Worm (Caenorhabditis elegans) whole organism, mixed stage, embryonic: ENCODE results near the gene ess-2.

Experiments
- bed-3 ChIP-seq: fragments of 200-800 bp; sonication (Bioruptor generic); optimal IDR thresholded peaks from 3 replicates; lab custom pipeline; 2018; ENCODE audit warnings: mild to moderate bottlenecking, missing genetic modification characterization, moderate library complexity, missing compliant biosample characterization
- elt-3 ChIP-seq: fragments of 150-350 bp; optimal IDR thresholded peaks from 2 replicates; lab custom pipeline; 2014; ENCODE audit warnings: missing biosample characterization, missing genetic modification characterization
- lsy-2 ChIP-seq: fragments of 150-350 bp; optimal IDR thresholded peaks from 2 replicates; lab custom pipeline; 2014; ENCODE audit warnings: missing biosample characterization, missing genetic modification characterization
- mab-5 ChIP-seq: fragments of 150-350 bp; optimal IDR thresholded peaks from 2 replicates; lab custom pipeline; 2014; ENCODE audit warnings: missing biosample characterization, missing genetic modification characterization
- mls-2 ChIP-seq: sonication (generic microtip); optimal IDR thresholded peaks from 2 replicates; lab custom pipeline; 2016; ENCODE audit warnings: mild to moderate bottlenecking, missing genetic modification characterization, moderate library complexity, missing compliant biosample characterization
- nhr-2 ChIP-seq: fragments of 150-350 bp; optimal IDR thresholded peaks from 2 replicates; lab custom pipeline; 2014; ENCODE audit warnings: missing biosample characterization, missing genetic modification characterization
- nhr-237 ChIP-seq: fragments of 150-350 bp; optimal IDR thresholded peaks from 2 replicates; lab custom pipeline; 2014; ENCODE audit warnings: missing biosample characterization, missing genetic modification characterization
- nhr-28 ChIP-seq: fragments of 150-350 bp; optimal IDR thresholded peaks from 2 replicates; lab custom pipeline; 2014; ENCODE audit warnings: missing biosample characterization, missing genetic modification characterization
- pha-4 ChIP-seq: fragments of 150-350 bp; optimal IDR thresholded peaks from 2 replicates; lab custom pipeline; 2018; ENCODE audit warnings: missing biosample characterization, missing genetic modification reagents, missing genetic modification characterization
- sem-2 ChIP-seq: fragments of 200-800 bp; sonication (Bioruptor generic); optimal IDR thresholded peaks from 2 replicates; lab custom pipeline; 2018; ENCODE audit warnings: mild to moderate bottlenecking, missing genetic modification characterization, missing compliant biosample characterization
- snpc-4 ChIP-seq: fragments of 150-350 bp; optimal IDR thresholded peaks from 2 replicates; lab custom pipeline; 2014; ENCODE audit warnings: missing biosample characterization, missing genetic modification characterization

DNA sequence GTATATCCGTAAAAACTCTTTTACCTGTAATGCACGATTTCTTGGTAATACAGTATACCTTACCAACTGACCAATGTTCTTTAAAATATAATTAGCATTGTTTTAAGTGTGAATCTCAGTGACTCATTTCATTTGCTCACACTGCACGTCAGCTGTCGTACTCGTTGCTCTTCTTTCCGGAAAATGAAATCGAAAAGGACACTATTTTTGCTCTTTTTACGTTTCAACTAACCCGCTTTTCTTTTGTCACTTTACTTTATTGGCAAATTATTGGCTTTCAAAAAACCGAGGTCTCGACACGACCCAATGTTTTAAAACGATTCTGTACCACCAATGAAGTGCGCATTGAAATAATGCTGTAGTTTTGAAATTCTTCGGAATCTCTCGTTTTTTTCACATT is 9.8 kb downstream of the ess-2 start, which contains the start of gene F42H10.6:
- TF ChIP-seq lsy-2 (tag; lab: Kevin White, UChicago), result no peak
- TF ChIP-seq pha-4 (tag; lab: Kevin White, UChicago), result no peak
- TF ChIP-seq bed-3 (GFP tag; lab: Kevin White, UChicago), result no peak
- TF ChIP-seq elt-3 (tag; lab: Kevin White, UChicago), result no peak
- no peak for TF ChIP-seq nhr-28 (tag; lab: Kevin White, UChicago)
- TF ChIP-seq mls-2 (tag; lab: Kevin White, UChicago), result no peak
- no peak for TF ChIP-seq snpc-4 (tag; lab: Kevin White, UChicago)
- TF ChIP-seq sem-2 (GFP tag; lab: Kevin White, UChicago), result no peak
- no peak for TF ChIP-seq mab-5 (tag; lab: Kevin White, UChicago)
- no peak for TF ChIP-seq nhr-2 (tag; lab: Kevin White, UChicago)
- no peak for TF ChIP-seq nhr-237 (tag; lab: Kevin White, UChicago)
